Fruit fly (Drosophila melanogaster): ENCODE results near the gene CG16721.
A peak's percentile ranks its signal among the peaks of the same experiment; 100 is the strongest.

Gene CG16721

DNA sequence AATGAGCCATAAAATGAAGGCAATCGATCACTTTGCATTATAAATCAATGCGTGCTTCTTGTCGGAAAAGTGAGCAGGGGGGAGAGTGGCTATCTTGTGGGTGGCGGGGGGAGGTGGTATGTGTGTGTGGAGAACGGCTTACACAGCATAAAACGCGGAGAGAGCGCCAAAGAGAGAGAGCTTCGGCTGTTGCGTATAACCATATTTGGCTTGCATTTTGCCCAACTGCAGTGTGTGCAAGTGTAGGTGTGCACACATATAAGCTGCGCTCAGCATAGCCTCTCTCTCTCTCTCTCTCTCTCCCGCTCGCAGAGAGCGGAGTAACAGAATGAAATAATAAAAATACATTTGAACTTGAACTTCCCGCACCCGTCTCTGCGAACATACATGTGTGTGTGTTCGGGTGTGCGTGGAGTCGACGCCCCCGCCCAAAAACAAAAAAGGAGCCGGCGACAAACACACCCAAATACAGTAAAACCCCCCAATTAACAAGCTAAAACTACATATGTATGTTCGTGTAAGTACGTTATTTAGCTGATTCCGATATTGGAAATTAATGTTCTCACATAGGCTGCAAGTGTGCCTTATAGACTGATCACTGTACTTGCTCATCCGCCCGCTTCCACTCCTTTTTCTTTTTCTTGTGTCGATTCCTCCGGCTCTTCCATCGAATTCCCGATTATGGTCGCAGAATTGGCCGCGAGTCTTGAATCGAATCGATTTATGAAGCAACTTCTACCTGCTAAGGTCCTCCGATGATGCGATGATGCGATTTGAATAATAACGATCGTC is 7.3 kb downstream of the CG16721 start (continued):
- no peak for TF ChIP-seq fd3F (GFP tag; optimal IDR thresholded peaks at IDR 0.05)
- TF ChIP-seq ci (GFP tag; IDR thresholded peaks at IDR 0.05) = 0 out of 3 replicates have a peak, but pooled peaks have one; percentile 45
- no peak for TF ChIP-seq CG3407 (GFP tag; optimal IDR thresholded peaks at IDR 0.05)
- TF ChIP-seq CG17385 (GFP tag; optimal IDR thresholded peaks at IDR 0.05) = no peak
- TF ChIP-seq gcm2 (GFP tag; optimal IDR thresholded peaks at IDR 0.05) = no peak
- no peak for TF ChIP-seq fru (optimal IDR thresholded peaks at IDR 0.05)
- TF ChIP-seq CG8290 (GFP tag; optimal IDR thresholded peaks at IDR 0.05) = peak; percentile 13
- TF ChIP-seq CG8290 (tag; optimal IDR thresholded peaks at IDR 0.05) = peak in 1 of 2 experiments; percentile 16
- TF ChIP-seq Dbx (GFP tag; IDR thresholded peaks at IDR 0.05) = 0 out of 3 replicates have a peak, but pooled peaks have one; percentile 9
- TF ChIP-seq ara (GFP tag; IDR thresholded peaks at IDR 0.05) = peak; percentile 60
- TF ChIP-seq CG15269 (tag; optimal IDR thresholded peaks at IDR 0.05) = no peak
- peak; percentile 43; the same call in 1 of the 2 replicates for TF ChIP-seq Drgx (GFP tag; IDR thresholded peaks at IDR 0.05)
- no peak for TF ChIP-seq sim (GFP tag; IDR thresholded peaks at IDR 0.05)
- 0 out of 2 replicates have a peak, but pooled peaks have one; percentile 26 for TF ChIP-seq sob (GFP tag; IDR thresholded peaks at IDR 0.05)
- TF ChIP-seq CG16815 (GFP tag; optimal IDR thresholded peaks at IDR 0.05) = no peak
- peak; percentile 56 for TF ChIP-seq gem (tag; optimal IDR thresholded peaks at IDR 0.05)
- TF ChIP-seq dimm (GFP tag; IDR thresholded peaks at IDR 0.05) = no peak
- no peak for TF ChIP-seq Aef1 (GFP tag; IDR thresholded peaks at IDR 0.05)
- no peak for TF ChIP-seq ab (GFP tag; optimal IDR thresholded peaks at IDR 0.05)
- no peak for TF ChIP-seq Dip2 (GFP tag; IDR thresholded peaks at IDR 0.05)
- no peak for TF ChIP-seq D19B (GFP tag; optimal IDR thresholded peaks at IDR 0.05)
- TF ChIP-seq CG9437 (GFP tag; optimal IDR thresholded peaks at IDR 0.05) = no peak
- peak; percentile 64; the same call in 1 of the 4 replicates for TF ChIP-seq chinmo (GFP tag; IDR thresholded peaks at IDR 0.05; ENCODE audit: partially characterized antibody)
- TF ChIP-seq CG7357 (GFP tag; IDR thresholded peaks at IDR 0.05) = 0 out of 3 replicates have a peak, but pooled peaks have one; percentile 13
- TF ChIP-seq Meics (GFP tag; optimal IDR thresholded peaks at IDR 0.05) = no peak
- no peak for TF ChIP-seq CG12769 (tag; optimal IDR thresholded peaks at IDR 0.05)
- no peak for TF ChIP-seq zf30C (GFP tag; optimal IDR thresholded peaks at IDR 0.05)
- no peak for TF ChIP-seq bab2 (GFP tag; optimal IDR thresholded peaks at IDR 0.05)
- TF ChIP-seq CG13624 (GFP tag; optimal IDR thresholded peaks at IDR 0.05) = no peak
- TF ChIP-seq az2 (GFP tag; optimal IDR thresholded peaks at IDR 0.05) = no peak
- TF ChIP-seq B-H2 (GFP tag; optimal IDR thresholded peaks at IDR 0.05) = no peak
- TF ChIP-seq pita (GFP tag; optimal IDR thresholded peaks at IDR 0.05) = no peak
- TF ChIP-seq pb (GFP tag; optimal IDR thresholded peaks at IDR 0.05) = no peak
- peak; percentile 18 for TF ChIP-seq CG7839 (tag; optimal IDR thresholded peaks at IDR 0.05)
- no peak for TF ChIP-seq gro (GFP tag; optimal IDR thresholded peaks at IDR 0.05)
- no peak for TF ChIP-seq CG12236 (GFP tag; optimal IDR thresholded peaks at IDR 0.05)
- TF ChIP-seq Neu2 (GFP tag; optimal IDR thresholded peaks at IDR 0.05; ENCODE audit: borderline replicate concordance) = no peak
- TF ChIP-seq CG10462 (GFP tag; optimal IDR thresholded peaks at IDR 0.05) = no peak
- no peak for TF ChIP-seq CG17912 (GFP tag; optimal IDR thresholded peaks at IDR 0.05)
- peak; percentile 14; the same call in 1 of the 2 replicates for TF ChIP-seq dati (GFP tag; IDR thresholded peaks at IDR 0.05)
- TF ChIP-seq MBD-R2 (GFP tag; IDR thresholded peaks at IDR 0.05) = no peak
- TF ChIP-seq CG14441 (GFP tag; IDR thresholded peaks at IDR 0.05) = 0 out of 2 replicates have a peak, but pooled peaks have one; percentile 28
- TF ChIP-seq nerfin-2 (GFP tag; IDR thresholded peaks at IDR 0.05; ENCODE audit: partially characterized antibody) = no peak
- no peak for TF ChIP-seq CG9215 (GFP tag; IDR thresholded peaks at IDR 0.05)
- TF ChIP-seq CTCF (GFP tag; optimal IDR thresholded peaks at IDR 0.05) = no peak
- TF ChIP-seq D19A (tag; optimal IDR thresholded peaks at IDR 0.05) = no peak
- no peak for TF ChIP-seq CG7271 (tag; optimal IDR thresholded peaks at IDR 0.05)
- TF ChIP-seq Doc2 (GFP tag; IDR thresholded peaks at IDR 0.05) = no peak
- no peak for TF ChIP-seq CG16813 (GFP tag; IDR thresholded peaks at IDR 0.05; ENCODE audit: partially characterized antibody)
- TF ChIP-seq Rfx (GFP tag; IDR thresholded peaks at IDR 0.05) = no peak
- TF ChIP-seq jing (GFP tag; optimal IDR thresholded peaks at IDR 0.05) = no peak
